Fruit fly (Drosophila melanogaster) whole organism, embryonic: ENCODE results near the gene CG10116.

Source experiments
- Bgb ChIP-seq: fragments of 200-800 bp; sonication (Bioruptor generic); IDR thresholded peaks from 2 replicates; pipeline ENCODE4 v1.3.6; 2022; ENCODE audit warnings: missing biosample characterization, missing genetic modification characterization; ENCODE audit not compliant: partially characterized antibody
- CG10147 ChIP-seq: fragments of 200-800 bp; sonication (Bioruptor generic); optimal IDR thresholded peaks from 2 replicates; lab custom pipeline; 2019; ENCODE audit warnings: missing biosample characterization, mild to moderate bottlenecking, missing genetic modification characterization, moderate library complexity
- CG10366 ChIP-seq: fragments of 200-800 bp; sonication (Bioruptor generic); IDR thresholded peaks from 2 replicates; pipeline ENCODE4 v1.3.6; 2022; ENCODE audit warnings: missing biosample characterization, missing genetic modification characterization
- CG10979 ChIP-seq: fragments of 200-800 bp; sonication (Bioruptor generic); optimal IDR thresholded peaks from 2 replicates; lab custom pipeline; 2018; ENCODE audit warnings: missing biosample characterization, mild to moderate bottlenecking, missing genetic modification characterization, moderate library complexity
- CG11560 ChIP-seq: fragments of 200-800 bp; sonication (Bioruptor generic); IDR thresholded peaks from 3 replicates; pipeline ENCODE4 v1.3.6; 2022; ENCODE audit warnings: missing biosample characterization, missing genetic modification characterization
- CG12391 ChIP-seq: fragments of 200-800 bp; sonication (Bioruptor generic); optimal IDR thresholded peaks from 3 replicates; lab custom pipeline; 2018; ENCODE audit warnings: missing biosample characterization, mild to moderate bottlenecking, missing genetic modification characterization, moderate library complexity
- CG13287 ChIP-seq: fragments of 200-800 bp; sonication (Bioruptor generic); IDR thresholded peaks from 2 replicates; pipeline ENCODE4 v1.3.6; 2022; ENCODE audit warnings: missing biosample characterization, missing genetic modification characterization; ENCODE audit not compliant: partially characterized antibody
- CG13296 ChIP-seq: fragments of 200-800 bp; sonication (Bioruptor generic); optimal IDR thresholded peaks from 3 replicates; lab custom pipeline; 2018; ENCODE audit warnings: missing biosample characterization, mild to moderate bottlenecking, missing genetic modification characterization
- CG14965 ChIP-seq: fragments of 200-800 bp; sonication (Bioruptor generic); optimal IDR thresholded peaks from 2 replicates; lab custom pipeline; 2016; ENCODE audit warnings: missing biosample characterization, missing genetic modification characterization, borderline replicate concordance
- CG17359 ChIP-seq: fragments of 200-800 bp; sonication (Bioruptor generic); optimal IDR thresholded peaks from 3 replicates; lab custom pipeline; 2018; ENCODE audit warnings: missing biosample characterization, mild to moderate bottlenecking, missing genetic modification characterization, moderate library complexity
- CG2116 ChIP-seq: fragments of 200-800 bp; sonication (Bioruptor generic); optimal IDR thresholded peaks from 3 replicates; lab custom pipeline; 2018; ENCODE audit warnings: missing biosample characterization, mild to moderate bottlenecking, missing genetic modification characterization
- CG2678 ChIP-seq: fragments of 200-800 bp; sonication (Bioruptor generic); optimal IDR thresholded peaks from 3 replicates; lab custom pipeline; 2019; ENCODE audit warnings: missing biosample characterization, mild to moderate bottlenecking, missing genetic modification characterization, moderate library complexity
- CG31365 ChIP-seq: fragments of 200-800 bp; sonication (Bioruptor generic); optimal IDR thresholded peaks from 2 replicates; lab custom pipeline; 2018; ENCODE audit warnings: missing biosample characterization, mild to moderate bottlenecking, missing genetic modification characterization
- CG3407 ChIP-seq: fragments of 200-800 bp; sonication (Bioruptor generic); optimal IDR thresholded peaks from 2 replicates; lab custom pipeline; 2018; ENCODE audit warnings: missing biosample characterization, mild to moderate bottlenecking, missing genetic modification characterization
- CG3838 ChIP-seq: fragments of 200-800 bp; sonication (Bioruptor generic); optimal IDR thresholded peaks from 3 replicates; lab custom pipeline; 2016; ENCODE audit warnings: missing biosample characterization, missing genetic modification characterization
- CG3995 ChIP-seq: fragments of 200-800 bp; sonication (Bioruptor generic); optimal IDR thresholded peaks from 3 replicates; lab custom pipeline; 2016; ENCODE audit warnings: missing biosample characterization, missing genetic modification characterization
- CG6813 ChIP-seq: fragments of 200-800 bp; sonication (Bioruptor generic); optimal IDR thresholded peaks from 2 replicates; lab custom pipeline; 2017; ENCODE audit warnings: missing biosample characterization, missing genetic modification characterization, mild to moderate bottlenecking, moderate library complexity, missing genetic modification reagents
- CTCF ChIP-seq: fragments of 200-800 bp; sonication (Bioruptor generic); optimal IDR thresholded peaks from 2 replicates; lab custom pipeline; 2017; ENCODE audit warnings: missing biosample characterization, mild to moderate bottlenecking, missing genetic modification characterization, moderate library complexity
- Dip3 ChIP-seq: fragments of 200-800 bp; sonication (Bioruptor generic); optimal IDR thresholded peaks from 3 replicates; lab custom pipeline; 2016; ENCODE audit warnings: missing biosample characterization, missing genetic modification characterization
- Doc3 ChIP-seq: fragments of 200-800 bp; sonication (Bioruptor generic); IDR thresholded peaks from 3 replicates; pipeline ENCODE4 v1.3.6; 2022; ENCODE audit warnings: missing biosample characterization, missing genetic modification characterization; ENCODE audit not compliant: partially characterized antibody
- E2f2 ChIP-seq: fragments of 200-800 bp; sonication (Bioruptor generic); IDR thresholded peaks from 2 replicates; pipeline ENCODE4 v1.3.6; 2022; ENCODE audit warnings: missing biosample characterization, missing genetic modification characterization
- ERR ChIP-seq: fragments of 200-800 bp; sonication (Bioruptor generic); optimal IDR thresholded peaks from 2 replicates; lab custom pipeline; 2016; ENCODE audit warnings: missing biosample characterization, missing genetic modification characterization
- Ets65A ChIP-seq: fragments of 200-800 bp; sonication (Bioruptor generic); peaks from one replicate; lab custom pipeline; 2016; ENCODE audit warnings: missing biosample characterization, missing genetic modification characterization
- Ets97D ChIP-seq: fragments of 200-800 bp; sonication (Bioruptor generic); optimal IDR thresholded peaks from 3 replicates; lab custom pipeline; 2016; ENCODE audit warnings: missing biosample characterization, missing genetic modification characterization
- Fer3 ChIP-seq: fragments of 200-800 bp; sonication (Bioruptor generic); optimal IDR thresholded peaks from 2 replicates; lab custom pipeline; 2018; ENCODE audit warnings: missing biosample characterization, mild to moderate bottlenecking, missing genetic modification characterization, moderate library complexity
- H2.0 ChIP-seq: fragments of 200-800 bp; sonication (Bioruptor generic); IDR thresholded peaks from 2 replicates; pipeline ENCODE4 v1.3.6; 2022; ENCODE audit warnings: missing biosample characterization, missing genetic modification characterization
- HLH54F ChIP-seq: fragments of 200-800 bp; sonication (Bioruptor generic); optimal IDR thresholded peaks from 3 replicates; lab custom pipeline; 2016; ENCODE audit warnings: missing biosample characterization, missing genetic modification characterization
- Hr3 ChIP-seq: fragments of 200-800 bp; sonication (Bioruptor generic); optimal IDR thresholded peaks from 3 replicates; lab custom pipeline; 2016; ENCODE audit warnings: missing biosample characterization, missing genetic modification characterization
- Nf-YA ChIP-seq: fragments of 200-800 bp; sonication (Bioruptor generic); IDR thresholded peaks from 2 replicates; pipeline ENCODE4 v1.3.6; 2022; ENCODE audit warnings: missing biosample characterization, missing genetic modification characterization
- NfI ChIP-seq: fragments of 200-800 bp; sonication (Bioruptor generic); optimal IDR thresholded peaks from 3 replicates; lab custom pipeline; 2018; ENCODE audit warnings: missing biosample characterization, mild to moderate bottlenecking, missing genetic modification characterization, moderate library complexity
- Optix ChIP-seq: fragments of 200-800 bp; sonication (Bioruptor generic); IDR thresholded peaks from 3 replicates; pipeline ENCODE4 v1.3.6; 2022; ENCODE audit warnings: missing biosample characterization, missing genetic modification characterization
- Ravus ChIP-seq: fragments of 200-800 bp; sonication (Bioruptor generic); IDR thresholded peaks from 2 replicates; pipeline ENCODE4 v1.3.6; 2022; ENCODE audit warnings: missing biosample characterization, missing genetic modification characterization
- Sox102F ChIP-seq: fragments of 200-800 bp; sonication (Bioruptor generic); optimal IDR thresholded peaks from 2 replicates; lab custom pipeline; 2018; ENCODE audit warnings: missing biosample characterization, mild to moderate bottlenecking, missing genetic modification characterization, moderate library complexity
- TFAM ChIP-seq: fragments of 200-800 bp; sonication (Bioruptor generic); optimal IDR thresholded peaks from 2 replicates; lab custom pipeline; 2017; ENCODE audit warnings: missing biosample characterization, missing genetic modification characterization, inconsistent platforms
- bowl ChIP-seq: fragments of 200-800 bp; sonication (Bioruptor generic); IDR thresholded peaks from 2 replicates; pipeline ENCODE4 v1.3.6; 2022; ENCODE audit warnings: missing biosample characterization, missing genetic modification characterization
- btn ChIP-seq: fragments of 200-800 bp; sonication (Bioruptor generic); optimal IDR thresholded peaks from 2 replicates; lab custom pipeline; 2016; ENCODE audit warnings: missing biosample characterization, missing genetic modification characterization
- chif ChIP-seq, 2 experiments: fragments of 200-800 bp; sonication (Bioruptor generic); optimal IDR thresholded peaks; 3 replicates each; lab custom pipeline; 2016; ENCODE audit warnings: missing biosample characterization in 2 of 2, missing genetic modification characterization in 2 of 2
- chn ChIP-seq: fragments of 200-800 bp; sonication (Bioruptor generic); optimal IDR thresholded peaks from 2 replicates; lab custom pipeline; 2016; ENCODE audit warnings: missing biosample characterization, missing genetic modification characterization
- gce ChIP-seq: fragments of 200-800 bp; sonication (Bioruptor generic); IDR thresholded peaks from 3 replicates; pipeline ENCODE4 v1.3.6; 2022; ENCODE audit warnings: missing biosample characterization, missing genetic modification characterization
- gro ChIP-seq: fragments of 200-800 bp; sonication (Bioruptor generic); optimal IDR thresholded peaks from 2 replicates; lab custom pipeline; 2016; ENCODE audit warnings: missing biosample characterization, missing genetic modification characterization
- gsb ChIP-seq: fragments of 200-800 bp; sonication (Bioruptor generic); IDR thresholded peaks from 2 replicates; pipeline ENCODE4 v1.3.6; 2022; ENCODE audit warnings: missing biosample characterization, missing genetic modification characterization
- ind ChIP-seq: fragments of 200-800 bp; sonication (Bioruptor generic); optimal IDR thresholded peaks from 3 replicates; lab custom pipeline; 2016; ENCODE audit warnings: missing biosample characterization, missing genetic modification characterization
- kay ChIP-seq: fragments of 200-800 bp; sonication (Bioruptor generic); optimal IDR thresholded peaks from 2 replicates; lab custom pipeline; 2016; ENCODE audit warnings: missing biosample characterization, missing genetic modification characterization
- otp ChIP-seq: fragments of 200-800 bp; sonication (Bioruptor generic); IDR thresholded peaks from 3 replicates; pipeline ENCODE4, ENCODE4 v1.3.6; 2022; ENCODE audit warnings: missing biosample characterization, missing genetic modification characterization
- peb ChIP-seq: fragments of 200-800 bp; sonication (Bioruptor generic); IDR thresholded peaks from 2 replicates; pipeline ENCODE4 v1.3.6; 2022; ENCODE audit warnings: missing biosample characterization, missing genetic modification characterization
- run ChIP-seq: fragments of 200-800 bp; sonication (Bioruptor generic); optimal IDR thresholded peaks from 3 replicates; lab custom pipeline; 2018; ENCODE audit warnings: missing biosample characterization, mild to moderate bottlenecking, missing genetic modification characterization
- sc ChIP-seq, 3 experiments: fragments of >200 bp in 2 of 3; fragments of 200-800 bp in 1 of 3; sonication (Bioruptor generic) in 1 of 3; optimal IDR thresholded peaks; 2 replicates in 2 of 3; 3 replicates in 1 of 3; lab custom pipeline; 2017; ENCODE audit warnings: mild to moderate bottlenecking in 1 of 3, missing biosample characterization in 1 of 3, missing genetic modification characterization in 1 of 3, missing genetic modification reagents in 1 of 3
- shn ChIP-seq: fragments of 200-800 bp; sonication (Bioruptor generic); optimal IDR thresholded peaks from 3 replicates; lab custom pipeline; 2016; ENCODE audit warnings: missing biosample characterization, missing genetic modification characterization
- sna ChIP-seq: fragments of 200-800 bp; sonication (Bioruptor generic); IDR thresholded peaks from 2 replicates; pipeline ENCODE4 v1.3.6; 2022; ENCODE audit warnings: missing biosample characterization, missing genetic modification characterization; ENCODE audit not compliant: partially characterized antibody
- z ChIP-seq: fragments of 200-800 bp; sonication (Bioruptor generic); IDR thresholded peaks from 3 replicates; pipeline ENCODE4 v1.3.6; 2022; ENCODE audit warnings: missing biosample characterization, missing genetic modification characterization

Gene CG10116

DNA sequence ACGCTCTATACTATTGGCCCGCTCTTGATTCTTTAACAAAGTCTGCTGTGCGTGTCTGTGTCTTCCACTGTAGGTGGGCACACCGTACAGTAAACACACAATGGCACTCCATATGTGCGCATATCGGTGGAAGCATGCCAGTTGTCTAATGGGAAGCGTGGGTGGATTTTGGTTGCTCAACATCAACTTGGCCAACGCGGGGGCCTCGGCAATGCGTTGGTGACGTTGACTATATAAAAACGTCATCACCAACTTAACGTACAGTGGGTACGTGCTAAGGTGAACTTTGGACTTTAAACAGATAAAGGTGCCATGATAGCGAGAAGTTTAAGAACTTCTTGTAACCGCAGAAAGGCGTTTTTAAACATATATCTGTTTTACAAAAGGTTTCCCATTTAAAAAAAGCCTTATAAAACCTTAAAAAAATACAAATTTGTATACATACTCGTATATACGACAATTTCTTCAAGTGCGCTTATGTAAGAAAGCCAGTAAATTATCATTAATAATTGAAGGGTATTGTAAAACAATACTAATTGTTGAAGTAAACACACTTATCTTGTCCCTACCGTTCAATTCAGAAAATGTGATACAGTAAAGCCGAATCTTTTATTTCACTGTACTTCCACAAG, 22.7 kb upstream of the CG10116 start (continued):
- TF ChIP-seq CG13296 (GFP tag; lab: Kevin White, UChicago), result peak; percentile 54
- TF ChIP-seq bowl (GFP tag; lab: Robert Waterston, UW), result no peak
- TF ChIP-seq CTCF (GFP tag; lab: Kevin White, UChicago), result no peak
- no peak for TF ChIP-seq CG3838 (GFP tag; lab: Kevin White, UChicago)
- peak; percentile 39 for TF ChIP-seq Ets65A (GFP tag; lab: Kevin White, UChicago)
- TF ChIP-seq CG6813, result peak; percentile 43
- peak; percentile 53 for TF ChIP-seq NfI (GFP tag; lab: Kevin White, UChicago)
- peak; percentile 55 for TF ChIP-seq ind
- TF ChIP-seq sna, result no peak
- TF ChIP-seq CG13287 (GFP tag; lab: Robert Waterston, UW), result no peak
- TF ChIP-seq TFAM (GFP tag; lab: Kevin White, UChicago), result no peak
- TF ChIP-seq CG3407 (GFP tag; lab: Kevin White, UChicago), result no peak
- TF ChIP-seq gce (GFP tag; lab: Robert Waterston, UW), result no peak
- TF ChIP-seq shn (GFP tag; lab: Kevin White, UChicago), result no peak
- peak; percentile 0 for TF ChIP-seq CG3995 (GFP tag; lab: Kevin White, UChicago)
- TF ChIP-seq otp (GFP tag; lab: Robert Waterston, UW), result 0 out of 3 replicates have a peak, but pooled peaks have one; percentile 25
- no peak for TF ChIP-seq gro
- peak; percentile 20; the same call in 1 of the 2 replicates for TF ChIP-seq E2f2 (GFP tag; lab: Robert Waterston, UW)
- peak; percentile 49 for TF ChIP-seq CG17359 (tag; lab: Kevin White, UChicago)
- peak; percentile 6 for TF ChIP-seq CG2116
- no peak for TF ChIP-seq Ravus (GFP tag; lab: Robert Waterston, UW)
- TF ChIP-seq btn (GFP tag; lab: Kevin White, UChicago), result no peak
- TF ChIP-seq Fer3 (tag; lab: Kevin White, UChicago), result peak; percentile 27
- TF ChIP-seq z (GFP tag; lab: Robert Waterston, UW), result no peak
- TF ChIP-seq CG10147, result peak; percentile 40
- no peak for TF ChIP-seq Doc3 (GFP tag; lab: Robert Waterston, UW)
- no peak for TF ChIP-seq Ets97D
- TF ChIP-seq kay (GFP tag; lab: Kevin White, UChicago), result peak; percentile 23
- TF ChIP-seq Hr3 (GFP tag; lab: Kevin White, UChicago), result no peak
- peak; percentile 52 for TF ChIP-seq HLH54F (GFP tag; lab: Kevin White, UChicago)
- TF ChIP-seq CG10366, result 0 out of 2 replicates have a peak, but pooled peaks have one; percentile 26
- peak; percentile 46 for TF ChIP-seq CG12391
- TF ChIP-seq CG14965 (GFP tag; lab: Kevin White, UChicago), result no peak
- TF ChIP-seq chif (GFP tag; optimal IDR thresholded peaks at IDR 0.05; lab: Kevin White, UChicago), result peak in 1 of 2 experiments; percentile 1
- no peak for TF ChIP-seq run (tag; lab: Kevin White, UChicago)
- TF ChIP-seq Bgb (GFP tag; lab: Robert Waterston, UW), result no peak
- no peak for TF ChIP-seq Optix (GFP tag; lab: Robert Waterston, UW)
- no peak for TF ChIP-seq ERR
- TF ChIP-seq sc (optimal IDR thresholded peaks at IDR 0.05; lab: Kevin White, UChicago), result no peak
- TF ChIP-seq sc (GFP tag; optimal IDR thresholded peaks at IDR 0.05; lab: Kevin White, UChicago), result no peak
- TF ChIP-seq CG2678 (tag; lab: Kevin White, UChicago), result peak; percentile 76
- no peak for TF ChIP-seq CG10979 (tag; lab: Kevin White, UChicago)
- 0 out of 2 replicates have a peak, but pooled peaks have one; percentile 43 for TF ChIP-seq gsb
- TF ChIP-seq Sox102F, result peak; percentile 23
- TF ChIP-seq H2.0, result no peak
- TF ChIP-seq CG11560 (tag; lab: Robert Waterston, UW), result no peak
- no peak for TF ChIP-seq chn (GFP tag; lab: Kevin White, UChicago)
- TF ChIP-seq Nf-YA (GFP tag; lab: Robert Waterston, UW), result 0 out of 2 replicates have a peak, but pooled peaks have one; percentile 39
- no peak for TF ChIP-seq peb (GFP tag; lab: Robert Waterston, UW)
- TF ChIP-seq Dip3, result peak; percentile 50
- no peak for TF ChIP-seq CG31365
